Fruit fly (Drosophila melanogaster): ENCODE results near the gene sds22.
A peak's percentile ranks its signal among the peaks of the same experiment; 100 is the strongest.

sds22 gene

dm6 chr3R:17391313-17391845, at the start of gene sds22, which contains the start of gene Brf (continued):
- TF ChIP-seq CG3163 (GFP tag; optimal IDR thresholded peaks at IDR 0.05) (peak; percentile 79), emc (GFP tag; optimal IDR thresholded peaks at IDR 0.05) (peak; percentile 91), CG4707 (GFP tag; optimal IDR thresholded peaks at IDR 0.05) (peak; percentile 54), CG13775 (GFP tag; optimal IDR thresholded peaks at IDR 0.05) (peak; percentile 96), nom (GFP tag; optimal IDR thresholded peaks at IDR 0.05) (peak; percentile 83), CG6765 (GFP tag; optimal IDR thresholded peaks at IDR 0.05) (peak; percentile 82), CG2199 (GFP tag; IDR thresholded peaks at IDR 0.05) (peak; percentile 70; the same call in 1 of the 3 replicates), CG10274 (GFP tag; optimal IDR thresholded peaks at IDR 0.05) (peak; percentile 81), nau (GFP tag; optimal IDR thresholded peaks at IDR 0.05) (peak; percentile 83), Atf-2 (GFP tag; optimal IDR thresholded peaks at IDR 0.05) (peak; percentile 94), CG2712 (tag; optimal IDR thresholded peaks at IDR 0.05) (peak; percentile 96), CG11456 (GFP tag; IDR thresholded peaks at IDR 0.05) (peak; percentile 90), CG34422 (GFP tag; IDR thresholded peaks at IDR 0.05) (peak; percentile 97), CG12219 (GFP tag; optimal IDR thresholded peaks at IDR 0.05) (peak; percentile 86), CG12942 (GFP tag; optimal IDR thresholded peaks at IDR 0.05) (peak; percentile 95), CG31441 (GFP tag; IDR thresholded peaks at IDR 0.05) (peak; percentile 94), GATAe (GFP tag; conservative IDR thresholded peaks at IDR 0.05) (peak; percentile 74), Sox102F (GFP tag; optimal IDR thresholded peaks at IDR 0.05) (peak; percentile 95), CG11093 (GFP tag; IDR thresholded peaks at IDR 0.05) (peak; percentile 89), onecut (GFP tag; IDR thresholded peaks at IDR 0.05) (peak; percentile 79), Ravus (GFP tag; IDR thresholded peaks at IDR 0.05) (peak; percentile 70), gsb-n (tag; optimal IDR thresholded peaks at IDR 0.05) (peak; percentile 93), CG8089 (GFP tag; optimal IDR thresholded peaks at IDR 0.05) (peak; percentile 93), Hr78 (GFP tag; optimal IDR thresholded peaks at IDR 0.05) (peak in 1 of 2 experiments; percentile 77), Dip3 (GFP tag; optimal IDR thresholded peaks at IDR 0.05) (peak; percentile 97), CG18599 (GFP tag; optimal IDR thresholded peaks at IDR 0.05) (peak; percentile 96), hbn (GFP tag; IDR thresholded peaks at IDR 0.05; ENCODE audit: partially characterized antibody) (peak; percentile 72), Sry-β (GFP tag; optimal IDR thresholded peaks at IDR 0.05) (peak; percentile 76), CTCF (GFP tag; optimal IDR thresholded peaks at IDR 0.05) (peak; percentile 46), cad (GFP tag; optimal IDR thresholded peaks at IDR 0.05) (no peak), CG9876 (GFP tag; optimal IDR thresholded peaks at IDR 0.05) (peak; percentile 87), Ssrp (tag; optimal IDR thresholded peaks at IDR 0.05) (peak; percentile 96), CG32532 (GFP tag; IDR thresholded peaks at IDR 0.05) (peak; percentile 95), Myb (GFP tag; optimal IDR thresholded peaks at IDR 0.05) (peak; percentile 81), CG9609 (GFP tag; optimal IDR thresholded peaks at IDR 0.05) (peak; percentile 97), CG2120 (GFP tag; optimal IDR thresholded peaks at IDR 0.05) (peak; percentile 98), unc-4 (GFP tag; IDR thresholded peaks at IDR 0.05; ENCODE audit: partially characterized antibody) (peak; percentile 79), exex (tag; optimal IDR thresholded peaks at IDR 0.05) (peak; percentile 84), repo (GFP tag; optimal IDR thresholded peaks at IDR 0.05) (peak; percentile 90), CG3726 (GFP tag; IDR thresholded peaks at IDR 0.05) (peak; percentile 75; the same call in 2 of the 3 replicates), ind (GFP tag; optimal IDR thresholded peaks at IDR 0.05) (peak; percentile 97), crp (GFP tag; optimal IDR thresholded peaks at IDR 0.05) (peak; percentile 83 to 93), CG5245 (GFP tag; optimal IDR thresholded peaks at IDR 0.05) (peak; percentile 95), Optix (GFP tag; IDR thresholded peaks at IDR 0.05) (peak; percentile 58; the same call in 2 of the 3 replicates), Xrp1 (GFP tag; IDR thresholded peaks at IDR 0.05) (peak; percentile 95), Doc2 (GFP tag; IDR thresholded peaks at IDR 0.05) (peak; percentile 72), gem (tag; optimal IDR thresholded peaks at IDR 0.05) (peak; percentile 98), CG31224 (GFP tag; IDR thresholded peaks at IDR 0.05) (peak; percentile 83), HLH3B (GFP tag; IDR thresholded peaks at IDR 0.05) (peak; percentile 94), CG4617 (GFP tag; optimal IDR thresholded peaks at IDR 0.05; ENCODE audit: borderline replicate concordance) (peak; percentile 95)

All from whole organism, embryonic.